Fruit fly (Drosophila melanogaster): ENCODE data around the gene Anp.

dm6 chr3R:30200091-30200698 lies 9.6 kb upstream of the Anp start:
- TF ChIP-seq Sin3A (optimal IDR thresholded peaks at IDR 0.05) (no peak), insv (optimal IDR thresholded peaks at IDR 0.05) (no peak), ttk (optimal IDR thresholded peaks at IDR 0.05) (no peak), h (optimal IDR thresholded peaks at IDR 0.05) (no peak), psq (optimal IDR thresholded peaks at IDR 0.05) (no peak), Myc (optimal IDR thresholded peaks at IDR 0.05) (no peak)

Measured in Kc167 (cell line).